Worm (Caenorhabditis elegans): ENCODE data around the gene ZK809.8.
A peak's percentile ranks its signal among the peaks of the same experiment; 100 is the strongest.

The ZK809.8 gene

ce11 chrIV:11620909-11621308 lies 28.0 kb downstream of the ZK809.8 start, which contains the start of gene dsl-5:
TSS of gene dsl-5 (minus strand) at chrIV:11621009.
- no peak for TF ChIP-seq lin-11 (tag; optimal IDR thresholded peaks at IDR 0.05)
- TF ChIP-seq syd-9 (tag; optimal IDR thresholded peaks at IDR 0.05): no peak
- TF ChIP-seq tbx-2 (tag; optimal IDR thresholded peaks at IDR 0.05): no peak
- no peak for TF ChIP-seq ceh-2 (tag; optimal IDR thresholded peaks at IDR 0.05)
- no peak for TF ChIP-seq tbx-7 (tag; optimal IDR thresholded peaks at IDR 0.05)
- no peak for TF ChIP-seq ceh-9 (tag; optimal IDR thresholded peaks at IDR 0.05)
- no peak for TF ChIP-seq F13H6.1 (tag; optimal IDR thresholded peaks at IDR 0.05)
- no peak for TF ChIP-seq ceh-45 (GFP tag; IDR thresholded peaks at IDR 0.05)
- no peak for TF ChIP-seq ceh-48 (tag; optimal IDR thresholded peaks at IDR 0.05)
- TF ChIP-seq nhr-11 (tag; optimal IDR thresholded peaks at IDR 0.05): no peak
- no peak for TF ChIP-seq ceh-34 (tag; optimal IDR thresholded peaks at IDR 0.05)
- no peak for TF ChIP-seq elt-2 (tag; optimal IDR thresholded peaks at IDR 0.05)
- no peak for TF ChIP-seq unc-86 (tag; optimal IDR thresholded peaks at IDR 0.05)
- TF ChIP-seq ceh-31 (tag; optimal IDR thresholded peaks at IDR 0.05): no peak
- TF ChIP-seq Y22D7AL.16 (tag; optimal IDR thresholded peaks at IDR 0.05): no peak
- no peak for TF ChIP-seq madf-2 (tag; optimal IDR thresholded peaks at IDR 0.05)
- no peak for TF ChIP-seq hlh-15 (tag; optimal IDR thresholded peaks at IDR 0.05)
- no peak for TF ChIP-seq hlh-8 (tag; optimal IDR thresholded peaks at IDR 0.05)

ce11 chrIV:11604909-11605308 lies 44.0 kb downstream of the ZK809.8 start, which contains the start of the genes ragc-1 and Y24F12A.1:
TSS of gene ragc-1 (minus strand) at chrIV:11604933.
TSS of gene Y24F12A.1 (plus strand) at chrIV:11605254.
- TF ChIP-seq ama-1 (optimal IDR thresholded peaks at IDR 0.05) (no peak), fkh-10 (GFP tag; optimal IDR thresholded peaks at IDR 0.05) (no peak), nfya-1 (tag; optimal IDR thresholded peaks at IDR 0.05) (peak; percentile 23), pha-4 (tag; optimal IDR thresholded peaks at IDR 0.05) (no peak), K02D7.2 (tag; optimal IDR thresholded peaks at IDR 0.05) (no peak), hlh-8 (tag; optimal IDR thresholded peaks at IDR 0.05) (no peak), elt-2 (tag; optimal IDR thresholded peaks at IDR 0.05) (peak; percentile 66), unc-86 (tag; optimal IDR thresholded peaks at IDR 0.05) (peak; percentile 38), ceh-34 (tag; optimal IDR thresholded peaks at IDR 0.05) (no peak), pha-2 (tag; optimal IDR thresholded peaks at IDR 0.05) (peak; percentile 4), syd-9 (tag; optimal IDR thresholded peaks at IDR 0.05) (no peak), lin-11 (tag; optimal IDR thresholded peaks at IDR 0.05) (no peak), ztf-16 (tag; optimal IDR thresholded peaks at IDR 0.05) (no peak), hlh-15 (tag; optimal IDR thresholded peaks at IDR 0.05) (no peak), tbx-2 (tag; optimal IDR thresholded peaks at IDR 0.05) (peak; percentile 72), eyg-1 (tag; optimal IDR thresholded peaks at IDR 0.05) (no peak), pag-3 (tag; optimal IDR thresholded peaks at IDR 0.05; ENCODE audit: borderline replicate concordance) (no peak), dve-1 (tag; optimal IDR thresholded peaks at IDR 0.05) (no peak), sox-4 (tag; optimal IDR thresholded peaks at IDR 0.05) (no peak), npax-4 (tag; optimal IDR thresholded peaks at IDR 0.05) (no peak), ceh-9 (tag; optimal IDR thresholded peaks at IDR 0.05) (no peak), sdc-2 (tag; optimal IDR thresholded peaks at IDR 0.05) (no peak), T23F11.4 (GFP tag; optimal IDR thresholded peaks at IDR 0.05) (no peak), odd-2 (tag; optimal IDR thresholded peaks at IDR 0.05) (no peak), ceh-18 (tag; optimal IDR thresholded peaks at IDR 0.05) (no peak), pros-1 (tag; optimal IDR thresholded peaks at IDR 0.05) (no peak), fax-1 (tag; optimal IDR thresholded peaks at IDR 0.05) (no peak), mec-3 (tag; optimal IDR thresholded peaks at IDR 0.05; ENCODE audit: borderline replicate concordance) (no peak), nhr-232 (tag; optimal IDR thresholded peaks at IDR 0.05) (no peak), dmd-4 (tag; optimal IDR thresholded peaks at IDR 0.05; ENCODE audit: borderline replicate concordance) (no peak), F13H6.1 (tag; optimal IDR thresholded peaks at IDR 0.05) (no peak), C38D4.7 (GFP tag; optimal IDR thresholded peaks at IDR 0.05) (peak; percentile 21), unc-3 (GFP tag; conservative IDR thresholded peaks at IDR 0.05) (no peak), unc-3 (tag; optimal IDR thresholded peaks at IDR 0.05) (no peak), ets-4 (tag; optimal IDR thresholded peaks at IDR 0.05) (no peak), ceh-2 (tag; optimal IDR thresholded peaks at IDR 0.05) (peak; percentile 60), unc-55 (GFP tag; optimal IDR thresholded peaks at IDR 0.05) (no peak), ceh-48 (tag; optimal IDR thresholded peaks at IDR 0.05) (no peak), hlh-6 (tag; optimal IDR thresholded peaks at IDR 0.05) (no peak), ceh-6 (GFP tag; optimal IDR thresholded peaks at IDR 0.05) (peak; percentile 36), che-1 (tag; optimal IDR thresholded peaks at IDR 0.05) (no peak), nhr-11 (tag; optimal IDR thresholded peaks at IDR 0.05) (no peak), rnt-1 (tag; optimal IDR thresholded peaks at IDR 0.05) (no peak), tbx-7 (tag; optimal IDR thresholded peaks at IDR 0.05) (no peak), pat-9 (tag; optimal IDR thresholded peaks at IDR 0.05) (peak; percentile 19), ref-2 (tag; optimal IDR thresholded peaks at IDR 0.05) (no peak), Y22D7AL.16 (tag; optimal IDR thresholded peaks at IDR 0.05) (no peak)

Data from whole organism, late embryonic.